Fruit fly (Drosophila melanogaster) whole organism: ENCODE data around the gene pns.

Experiments
- CG8478 ChIP-seq: fragments of >200 bp; optimal IDR thresholded peaks from 2 replicates; lab custom pipeline; 2018; ENCODE audit warnings: inconsistent platforms
- Dll ChIP-seq: fragments of >200 bp; optimal IDR thresholded peaks from 2 replicates; lab custom pipeline; 2017
- EcR ChIP-seq, 2 experiments: fragments of >200 bp; optimal IDR thresholded peaks; 2 replicates each; lab custom pipeline; 2017; ENCODE audit warnings: missing biosample characterization in 2 of 2, missing genetic modification characterization in 2 of 2, missing genetic modification reagents in 2 of 2
- pan ChIP-seq: fragments of >200 bp; optimal IDR thresholded peaks from 2 replicates; lab custom pipeline; 2017
- psq ChIP-seq: fragments of >200 bp; optimal IDR thresholded peaks from 2 replicates; lab custom pipeline; 2017
- usp ChIP-seq: fragments of >200 bp; optimal IDR thresholded peaks from 2 replicates; lab custom pipeline; 2017; ENCODE audit warnings: missing biosample characterization, missing genetic modification characterization, mixed read lengths

The pns gene

dm6 chr3L:1518715-1519603 lies 18.0 kb upstream of the pns start:
- TF ChIP-seq CG8478, result no peak
- no peak for TF ChIP-seq psq (lab: Kevin White, UChicago)
- no peak for TF ChIP-seq usp (GFP tag; lab: Kevin White, UChicago)
- TF ChIP-seq pan, result no peak
- no peak for TF ChIP-seq Dll
- no peak for TF ChIP-seq EcR (GFP tag; optimal IDR thresholded peaks at IDR 0.05; lab: Kevin White, UChicago)

- TF ChIP-seq psq (lab: Kevin White, UChicago) (no peak), CG8478 (no peak), EcR (GFP tag; optimal IDR thresholded peaks at IDR 0.05; lab: Kevin White, UChicago) (no peak), pan (no peak), usp (GFP tag; lab: Kevin White, UChicago) (no peak), Dll (no peak)
These were observed 5.8 kb upstream of the pns start, which contains the start of gene Ir62a for dm6 chr3L:1531159-1531558. TSS of gene Ir62a (minus strand) at chr3L:1531259.

DNA sequence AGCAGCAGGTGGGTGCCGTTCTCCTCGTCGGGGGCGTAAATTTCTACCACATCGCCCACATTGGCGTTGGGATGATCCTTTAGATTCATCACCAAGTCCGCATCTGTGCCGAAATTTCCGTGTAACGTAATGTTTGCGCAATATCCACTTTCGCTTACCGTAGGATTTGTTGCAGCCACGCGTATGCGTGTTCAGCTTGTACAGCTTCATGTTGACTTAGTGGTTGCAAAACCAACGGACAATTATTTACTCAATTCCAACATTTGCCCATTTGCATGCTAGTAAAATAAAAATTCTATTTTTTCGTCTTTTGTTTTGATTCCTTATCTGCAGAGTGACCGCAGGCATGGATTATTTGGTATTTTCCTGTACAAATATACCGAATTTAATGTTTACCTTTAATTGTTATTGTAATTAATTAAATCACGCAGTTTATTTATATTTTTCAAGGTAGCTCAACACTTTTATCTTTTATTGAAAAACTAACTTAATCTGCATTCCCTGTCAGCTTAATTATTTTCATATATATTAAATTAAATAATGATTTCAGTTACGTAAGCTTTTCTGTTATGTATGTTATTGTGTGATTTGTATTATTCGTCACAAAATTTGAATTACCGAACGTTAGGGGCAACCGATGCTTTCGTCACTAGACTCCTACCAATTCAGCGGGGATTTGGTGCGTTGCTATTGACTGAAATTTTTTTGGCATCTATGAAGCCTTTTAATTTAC lies 3.1 kb upstream of the pns start, which contains the start of gene Iml1:
TSS of gene Iml1 (minus strand) at position 336 of the 733 bp plus-strand sequence.
- TF ChIP-seq Dll (no peak), CG8478 (no peak)

DNA sequence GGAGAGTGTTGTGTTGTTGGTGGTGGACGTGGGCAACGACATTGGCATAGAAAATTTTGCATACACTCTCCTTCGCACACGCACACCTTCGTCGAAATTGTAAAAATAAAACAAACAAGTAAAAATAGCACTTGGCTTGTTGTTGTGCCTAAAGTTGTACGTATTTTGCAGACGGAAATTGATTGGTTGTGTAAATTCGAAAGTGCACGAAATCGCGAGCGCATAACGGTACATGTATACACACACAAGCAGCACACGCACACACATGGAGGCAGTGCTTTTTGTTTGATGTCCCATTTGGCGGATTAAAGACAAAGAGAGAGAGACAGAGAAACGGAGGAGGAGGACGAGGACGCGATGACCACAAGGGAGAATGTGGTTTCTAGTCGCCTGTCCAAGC lies 416 bp downstream of the pns start:
- TF ChIP-seq pan (no peak), Dll (no peak), psq (lab: Kevin White, UChicago) (no peak), EcR (GFP tag; optimal IDR thresholded peaks at IDR 0.05; lab: Kevin White, UChicago) (no peak), CG8478 (no peak), usp (GFP tag; lab: Kevin White, UChicago) (no peak)

- TF ChIP-seq Dll (no peak), psq (lab: Kevin White, UChicago) (no peak), EcR (GFP tag; optimal IDR thresholded peaks at IDR 0.05; lab: Kevin White, UChicago) (no peak), usp (GFP tag; lab: Kevin White, UChicago) (no peak), pan (no peak), CG8478 (no peak)
These were observed 1.4 kb downstream of the pns start for dm6 chr3L:1538314-1538854.

dm6 chr3L:1545693-1546329 lies 8.9 kb downstream of the pns start, which contains the start of the genes CG32313 and Pcyt1:
TSS of gene CG32313 (minus strand) at chr3L:1545743.
TSS of gene Pcyt1 (plus strand) at chr3L:1546092.
- TF ChIP-seq Dll (no peak), usp (GFP tag; lab: Kevin White, UChicago) (no peak), EcR (GFP tag; optimal IDR thresholded peaks at IDR 0.05; lab: Kevin White, UChicago) (no peak), psq (lab: Kevin White, UChicago) (no peak), pan (no peak), CG8478 (no peak)

DNA sequence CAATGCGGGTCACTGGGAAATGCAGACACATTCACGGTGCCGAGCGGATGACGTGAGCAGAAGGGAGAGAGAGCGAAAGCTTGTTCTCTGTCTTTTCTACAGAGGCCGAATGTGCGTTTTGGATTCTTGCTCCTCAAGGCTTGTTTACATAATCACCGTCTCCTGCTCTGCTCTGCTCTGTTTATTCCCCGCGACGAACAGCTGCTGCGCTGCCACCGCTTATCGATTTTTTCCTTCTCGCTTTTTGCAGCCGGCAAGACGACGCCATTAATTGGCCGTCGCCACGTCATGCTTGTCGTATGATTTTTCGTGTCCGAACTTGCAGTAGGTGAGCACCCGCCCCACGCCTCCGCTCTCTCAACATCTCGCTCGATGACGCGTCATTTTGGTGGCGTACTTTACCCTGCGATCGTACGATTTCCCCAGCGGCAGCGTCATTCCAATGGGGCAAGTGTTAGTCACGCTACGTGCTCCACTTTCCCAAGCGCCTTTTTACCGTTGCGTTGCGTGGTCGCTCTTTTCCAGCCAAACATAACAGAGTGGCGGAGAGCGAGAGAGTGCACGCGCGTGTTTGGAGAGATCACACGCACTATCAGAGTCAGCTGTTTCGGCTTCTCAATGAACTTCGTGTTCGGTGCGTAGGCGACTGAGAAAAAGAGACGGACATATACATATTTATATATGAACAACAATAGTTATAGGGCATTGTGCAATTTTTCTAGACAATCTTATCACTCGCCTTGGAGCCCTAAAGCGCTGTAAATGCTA lies 9.6 kb downstream of the pns start:
- TF ChIP-seq EcR (GFP tag; optimal IDR thresholded peaks at IDR 0.05; lab: Kevin White, UChicago), result no peak
- no peak for TF ChIP-seq CG8478
- TF ChIP-seq pan, result no peak
- peak; percentile 77 for TF ChIP-seq Dll
- TF ChIP-seq psq (lab: Kevin White, UChicago), result no peak
- no peak for TF ChIP-seq usp (GFP tag; lab: Kevin White, UChicago)

dm6 chr3L:1547117-1547507 lies 10.2 kb downstream of the pns start:
- no peak for TF ChIP-seq psq (lab: Kevin White, UChicago)
- TF ChIP-seq Dll, result no peak
- no peak for TF ChIP-seq pan
- no peak for TF ChIP-seq CG8478
- no peak for TF ChIP-seq EcR (GFP tag; optimal IDR thresholded peaks at IDR 0.05; lab: Kevin White, UChicago)
- no peak for TF ChIP-seq usp (GFP tag; lab: Kevin White, UChicago)

dm6 chr3L:1548345-1548970 lies 11.5 kb downstream of the pns start:
- TF ChIP-seq Dll (no peak), EcR (GFP tag; optimal IDR thresholded peaks at IDR 0.05; lab: Kevin White, UChicago) (no peak), CG8478 (no peak), usp (GFP tag; lab: Kevin White, UChicago) (no peak), psq (lab: Kevin White, UChicago) (no peak), pan (no peak)

DNA sequence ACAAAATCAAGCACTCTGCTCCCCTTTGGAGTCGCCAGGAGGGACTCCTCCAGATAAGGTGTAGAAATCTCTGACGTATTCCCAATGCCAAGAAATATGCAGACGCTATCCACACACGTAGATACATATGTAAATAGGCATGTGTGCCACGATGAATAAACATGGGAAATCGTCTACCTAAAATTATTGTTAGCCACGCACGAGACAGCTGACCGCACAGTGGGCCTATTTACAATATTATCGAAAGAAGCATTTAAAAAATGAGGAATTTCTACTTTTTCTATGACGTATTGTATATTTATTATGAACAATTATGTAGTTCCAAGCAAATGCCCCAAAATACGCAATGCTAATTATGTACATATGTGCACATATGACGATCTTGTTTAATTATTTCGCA lies 12.2 kb downstream of the pns start:
- TF ChIP-seq usp (GFP tag; lab: Kevin White, UChicago) (no peak), CG8478 (no peak), Dll (no peak), EcR (GFP tag; optimal IDR thresholded peaks at IDR 0.05; lab: Kevin White, UChicago) (no peak)

DNA sequence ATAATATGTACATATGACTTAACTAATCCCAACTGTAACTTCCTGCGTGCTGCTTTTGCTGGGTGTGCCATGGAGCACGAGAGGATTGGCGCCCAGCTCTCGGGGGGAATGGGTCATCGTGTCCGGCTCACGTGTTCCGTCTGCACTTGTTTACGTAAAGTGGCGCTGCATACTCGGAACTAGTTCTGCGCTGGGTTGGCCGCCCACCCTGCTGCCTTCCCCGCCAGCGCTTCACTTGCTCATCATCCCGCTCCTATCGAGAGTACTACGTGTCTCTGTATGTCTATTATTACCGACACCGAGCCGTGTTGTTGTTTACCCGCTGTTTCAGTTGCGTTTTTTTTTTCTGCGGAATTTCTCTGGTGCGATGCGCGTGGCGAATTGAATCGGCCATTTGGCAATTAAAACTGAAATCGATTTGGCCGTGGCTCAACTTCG lies 12.7 kb downstream of the pns start:
- TF ChIP-seq Dll (no peak), CG8478 (no peak), usp (GFP tag; lab: Kevin White, UChicago) (no peak), pan (no peak), EcR (GFP tag; optimal IDR thresholded peaks at IDR 0.05; lab: Kevin White, UChicago) (no peak), psq (lab: Kevin White, UChicago) (no peak)
